Fruit fly (Drosophila melanogaster): ENCODE results near the gene Vha16-3.

dm6 chr3L:11441889-11442782 is 31.0 kb upstream of the Vha16-3 start:
- TF ChIP-seq psq (optimal IDR thresholded peaks at IDR 0.05) (no peak), insv (optimal IDR thresholded peaks at IDR 0.05) (no peak)

Data from Kc167 (cell line).